Worm (Caenorhabditis elegans) whole organism, young adult: Measurements from ENCODE around the gene calf-1.

ENCODE experiments used
- Y67H2A.10 ChIP-seq: fragments of 200-800 bp; sonication (Bioruptor generic); conservative IDR thresholded peaks from 2 replicates; pipeline ENCODE4 v1.3.6; 2022; ENCODE audit warnings: missing genetic modification reagents, missing genetic modification characterization, missing compliant biosample characterization
- ZK185.1 ChIP-seq: sonication (generic microtip); optimal IDR thresholded peaks from 2 replicates; lab custom pipeline; 2016; ENCODE audit warnings: mild to moderate bottlenecking, missing genetic modification characterization, missing compliant biosample characterization; ENCODE audit not compliant: poor library complexity, severe bottlenecking
- ama-1 ChIP-seq, 3 experiments: fragments of 150-350 bp in 1 of 3; sonication (generic microtip) in 2 of 3; optimal IDR thresholded peaks; 2 replicates each; lab custom pipeline; 2014 to 2018; ENCODE audit warnings: missing biosample characterization in 2 of 3, missing genetic modification characterization in 2 of 3, missing genetic modification reagents in 2 of 3
- attf-5 ChIP-seq: fragments of 200-800 bp; sonication (Bioruptor generic); optimal IDR thresholded peaks from 2 replicates; lab custom pipeline; 2018; ENCODE audit warnings: mild to moderate bottlenecking, missing genetic modification characterization, missing compliant biosample characterization
- cebp-1 ChIP-seq, 2 experiments: fragments of 200-800 bp in 1 of 2; sonication (Bioruptor generic) in 1 of 2; sonication (generic microtip) in 1 of 2; IDR thresholded peaks in 1 of 2; optimal IDR thresholded peaks in 1 of 2; 2 replicates each; pipeline versions ENCODE4 v1.3.6 to Lab custom; 2017 to 2022; ENCODE audit warnings: missing compliant biosample characterization in 2 of 2, missing genetic modification characterization in 2 of 2, mild to moderate bottlenecking in 1 of 2, missing genetic modification reagents in 1 of 2, moderate library complexity in 1 of 2
- gei-17 ChIP-seq: fragments of 200-800 bp; sonication (Bioruptor generic); optimal IDR thresholded peaks from 2 replicates; lab custom pipeline; 2018; ENCODE audit warnings: mild to moderate bottlenecking, missing genetic modification characterization, missing compliant biosample characterization
- madf-10 ChIP-seq: sonication (generic microtip); optimal IDR thresholded peaks from 2 replicates; lab custom pipeline; 2016; ENCODE audit warnings: mild to moderate bottlenecking, missing genetic modification characterization, missing compliant biosample characterization
- madf-8 ChIP-seq: fragments of 200-800 bp; sonication (Bioruptor generic); conservative IDR thresholded peaks from 2 replicates; pipeline ENCODE4 v1.3.6; 2022; ENCODE audit warnings: missing genetic modification reagents, missing genetic modification characterization, missing compliant biosample characterization
- pha-4 ChIP-seq: fragments of 150-350 bp; sonication (generic microtip); optimal IDR thresholded peaks from 2 replicates; lab custom pipeline; 2014; ENCODE audit warnings: missing biosample characterization, missing genetic modification reagents, missing genetic modification characterization
- rcor-1 ChIP-seq: fragments of 200-800 bp; sonication (Bioruptor generic); IDR thresholded peaks from 2 replicates; pipeline ENCODE4 v1.3.6; 2022; ENCODE audit warnings: missing genetic modification reagents, missing genetic modification characterization, missing compliant biosample characterization
- sea-2 ChIP-seq: fragments of 200-800 bp; sonication (Bioruptor generic); IDR thresholded peaks from 2 replicates; pipeline ENCODE4 v1.3.6; 2022; ENCODE audit warnings: missing genetic modification characterization, missing compliant biosample characterization
- snpc-4 ChIP-seq, 5 experiments: fragments of 150-350 bp in 1 of 5; sonication (generic microtip) in 4 of 5; optimal IDR thresholded peaks; 2 replicates each; lab custom pipeline; 2014 to 2018; ENCODE audit warnings: missing genetic modification characterization in 5 of 5, missing biosample characterization in 3 of 5, antibody characterized with exemption in 2 of 5, mild to moderate bottlenecking in 2 of 5, missing compliant biosample characterization in 2 of 5, missing genotype in 2 of 5, moderate library complexity in 2 of 5, missing genetic modification reagents in 1 of 5
- unc-62 ChIP-seq: fragments of 150-350 bp; optimal IDR thresholded peaks from 2 replicates; lab custom pipeline; 2014; ENCODE audit warnings: missing biosample characterization, missing genetic modification reagents, missing genetic modification characterization
- xnd-1 ChIP-seq: sonication (generic microtip); optimal IDR thresholded peaks from 2 replicates; lab custom pipeline; 2016; ENCODE audit warnings: missing genotype, missing genetic modification reagents, missing genetic modification characterization, missing compliant biosample characterization

- no peak for TF ChIP-seq ama-1 (optimal IDR thresholded peaks at IDR 0.05; lab: Kevin White, UChicago)
- no peak for TF ChIP-seq ama-1 (GFP tag; optimal IDR thresholded peaks at IDR 0.05; lab: Kevin White, UChicago)
- TF ChIP-seq sea-2 (GFP tag; lab: Robert Waterston, UW), result no peak
- no peak for TF ChIP-seq snpc-4 (GFP tag; optimal IDR thresholded peaks at IDR 0.05; lab: Kevin White, UChicago)
- TF ChIP-seq snpc-4 (tag; optimal IDR thresholded peaks at IDR 0.05; lab: Kevin White, UChicago), result no peak
- no peak for TF ChIP-seq pha-4 (tag; lab: Kevin White, UChicago)
- TF ChIP-seq xnd-1 (tag; lab: Kevin White, UChicago), result no peak
- no peak for TF ChIP-seq gei-17
- no peak for TF ChIP-seq Y67H2A.10 (GFP tag; lab: Robert Waterston, UW)
- TF ChIP-seq madf-8 (GFP tag; lab: Robert Waterston, UW), result no peak
- TF ChIP-seq rcor-1 (GFP tag; lab: Robert Waterston, UW), result no peak
- no peak for TF ChIP-seq madf-10 (tag; lab: Kevin White, UChicago)
- no peak for TF ChIP-seq ZK185.1
- TF ChIP-seq attf-5 (GFP tag; lab: Kevin White, UChicago), result no peak
- no peak for TF ChIP-seq cebp-1 (GFP tag; IDR thresholded peaks at IDR 0.05; lab: Robert Waterston, UW)
- TF ChIP-seq cebp-1 (tag; optimal IDR thresholded peaks at IDR 0.05; lab: Kevin White, UChicago), result no peak
- TF ChIP-seq unc-62 (GFP tag; lab: Kevin White, UChicago), result no peak
Observed at ce11 chrV:20460808-20461207, 18.1 kb downstream of the calf-1 start, which contains the start of gene B0250.18.
